Worm (Caenorhabditis elegans) whole organism, L1 larva: Measurements from ENCODE around the gene F58A6.2.

Experiments
- elt-2 ChIP-seq: sonication (generic microtip); optimal IDR thresholded peaks from 2 replicates; lab custom pipeline; 2016; ENCODE audit warnings: missing genetic modification characterization, mild to moderate bottlenecking, inconsistent platforms, missing compliant biosample characterization, missing genetic modification reagents
- fkh-10 ChIP-seq: sonication (generic microtip); optimal IDR thresholded peaks from 2 replicates; lab custom pipeline; 2017; ENCODE audit warnings: missing biosample characterization, missing genetic modification reagents, missing genetic modification characterization
- lin-13 ChIP-seq: fragments of 150-350 bp; optimal IDR thresholded peaks from 2 replicates; lab custom pipeline; 2014; ENCODE audit warnings: missing biosample characterization, missing genetic modification reagents, missing genetic modification characterization
- lin-15B ChIP-seq: fragments of 150-350 bp; sonication (generic microtip); optimal IDR thresholded peaks from 3 replicates; lab custom pipeline; 2014; ENCODE audit warnings: missing biosample characterization, missing genetic modification characterization
- nhr-12 ChIP-seq: sonication (generic microtip); optimal IDR thresholded peaks from 2 replicates; lab custom pipeline; 2017; ENCODE audit warnings: missing biosample characterization, missing genetic modification characterization

DNA sequence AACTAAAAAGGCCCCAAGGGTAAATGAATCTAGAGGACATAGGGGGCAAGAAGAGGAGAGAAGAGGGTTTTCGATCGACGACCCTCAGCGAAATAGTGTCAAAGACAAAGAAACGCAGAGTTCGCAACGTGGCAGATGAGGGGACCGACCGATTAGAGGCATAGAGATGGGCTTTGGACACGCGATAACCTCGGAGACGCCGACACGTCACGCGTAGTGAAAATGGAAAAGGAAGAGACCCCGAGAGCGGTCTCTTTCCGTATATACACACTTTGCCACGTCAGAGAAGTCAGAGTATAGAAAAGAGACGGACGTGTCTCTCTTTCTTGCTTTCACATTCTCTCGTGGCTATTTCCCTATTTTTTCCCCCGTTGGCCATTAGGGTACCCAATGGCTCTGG is 45.0 kb downstream of the F58A6.2 start:
- TF ChIP-seq elt-2 (tag; lab: Kevin White, UChicago), result no peak
- no peak for TF ChIP-seq nhr-12
- peak; percentile 69 for TF ChIP-seq lin-13
- TF ChIP-seq lin-15B (tag; lab: Kevin White, UChicago), result peak; percentile 4
- TF ChIP-seq fkh-10 (GFP tag; lab: Kevin White, UChicago), result peak; percentile 59
